Worm (Caenorhabditis elegans): Measurements from ENCODE around the gene F55G1.15.

Gene F55G1.15

DNA sequence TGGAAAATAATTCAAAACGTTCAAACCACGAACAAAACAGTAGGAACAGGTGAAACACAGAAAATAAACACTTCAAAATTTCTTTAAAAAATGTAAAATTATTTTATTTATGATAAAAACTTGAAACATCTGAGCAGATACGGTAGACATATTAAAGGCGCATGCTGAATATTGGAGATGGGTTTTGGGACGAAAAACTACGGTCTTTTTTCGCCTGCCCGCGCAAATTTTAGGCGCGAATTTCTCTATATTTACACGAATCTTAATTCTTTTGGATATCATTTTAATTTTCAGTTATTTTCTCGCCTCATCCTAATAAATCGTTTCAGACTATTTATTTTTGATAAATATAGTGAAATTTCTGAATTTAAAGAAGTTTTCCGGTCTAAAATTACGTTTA lies 23.5 kb downstream of the F55G1.15 start:
- TF ChIP-seq R02D3.7 (tag; optimal IDR thresholded peaks at IDR 0.05): no peak
- TF ChIP-seq fkh-10 (GFP tag; optimal IDR thresholded peaks at IDR 0.05): no peak
- TF ChIP-seq lsy-12 (tag; optimal IDR thresholded peaks at IDR 0.05): no peak
- TF ChIP-seq nhr-12 (tag; optimal IDR thresholded peaks at IDR 0.05): no peak
- TF ChIP-seq unc-39 (tag; optimal IDR thresholded peaks at IDR 0.05): no peak
- TF ChIP-seq ceh-28 (tag; optimal IDR thresholded peaks at IDR 0.05): no peak
- no peak for TF ChIP-seq jun-1 (tag; optimal IDR thresholded peaks at IDR 0.05)
- no peak for TF ChIP-seq nhr-28 (tag; optimal IDR thresholded peaks at IDR 0.05)
- no peak for TF ChIP-seq ZK546.5 (tag; optimal IDR thresholded peaks at IDR 0.05)
- no peak for TF ChIP-seq nhr-76 (tag; optimal IDR thresholded peaks at IDR 0.05)
- TF ChIP-seq ztf-4 (tag; optimal IDR thresholded peaks at IDR 0.05): no peak
- TF ChIP-seq elt-2 (tag; optimal IDR thresholded peaks at IDR 0.05): no peak
- TF ChIP-seq sea-2 (GFP tag; optimal IDR thresholded peaks at IDR 0.05): no peak
- TF ChIP-seq zag-1 (tag; optimal IDR thresholded peaks at IDR 0.05): no peak
- no peak for TF ChIP-seq fos-1 (tag; optimal IDR thresholded peaks at IDR 0.05)
- TF ChIP-seq pha-4 (tag; optimal IDR thresholded peaks at IDR 0.05): no peak
- TF ChIP-seq nhr-77 (tag; optimal IDR thresholded peaks at IDR 0.05): no peak
- TF ChIP-seq elt-1 (tag; optimal IDR thresholded peaks at IDR 0.05): no peak
- no peak for TF ChIP-seq lin-15B (tag; optimal IDR thresholded peaks at IDR 0.05)
- TF ChIP-seq nhr-25 (tag; optimal IDR thresholded peaks at IDR 0.05): no peak

DNA sequence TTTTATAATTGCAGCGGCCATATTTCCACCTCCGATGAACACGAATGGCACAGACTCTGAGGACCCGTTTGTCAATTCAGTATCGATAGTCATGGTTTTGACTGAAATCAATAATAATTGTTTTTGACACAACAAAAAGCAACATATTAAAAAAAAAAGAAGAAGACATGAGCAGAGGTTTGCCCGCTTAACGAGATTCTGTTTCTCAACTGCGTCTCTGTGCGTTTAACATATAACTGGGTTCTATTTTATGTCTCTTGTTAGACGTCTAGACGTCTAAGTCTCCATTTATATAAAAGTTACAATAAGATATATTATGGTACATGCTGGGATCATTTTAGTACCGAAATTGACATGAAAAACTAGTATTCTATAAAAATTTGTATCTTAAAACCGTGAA lies 24.0 kb downstream of the F55G1.15 start, which contains the start of gene pycr-4:
pycr-4 (minus strand) TSS at position 101 of the 400 bp plus-strand sequence.
- TF ChIP-seq ztf-11 (tag; optimal IDR thresholded peaks at IDR 0.05): no peak
- no peak for TF ChIP-seq ceh-9 (tag; optimal IDR thresholded peaks at IDR 0.05)
- no peak for TF ChIP-seq pqm-1 (tag; optimal IDR thresholded peaks at IDR 0.05)
- TF ChIP-seq ama-1 (optimal IDR thresholded peaks at IDR 0.05): no peak
- no peak for TF ChIP-seq skn-1 (tag; optimal IDR thresholded peaks at IDR 0.05)
- no peak for TF ChIP-seq elt-2 (tag; optimal IDR thresholded peaks at IDR 0.05)
- TF ChIP-seq daf-12 (tag; optimal IDR thresholded peaks at IDR 0.05): no peak
- no peak for TF ChIP-seq nhr-12 (tag; optimal IDR thresholded peaks at IDR 0.05)
- no peak for TF ChIP-seq egl-27 (tag; optimal IDR thresholded peaks at IDR 0.05)
- no peak for TF ChIP-seq lsy-12 (tag; optimal IDR thresholded peaks at IDR 0.05)
- no peak for TF ChIP-seq hmg-11 (tag; optimal IDR thresholded peaks at IDR 0.05)
- no peak for TF ChIP-seq ceh-82 (tag; optimal IDR thresholded peaks at IDR 0.05)
- no peak for TF ChIP-seq zag-1 (tag; optimal IDR thresholded peaks at IDR 0.05)
- no peak for TF ChIP-seq unc-39 (tag; optimal IDR thresholded peaks at IDR 0.05)
- no peak for TF ChIP-seq pha-4 (tag; optimal IDR thresholded peaks at IDR 0.05)
- TF ChIP-seq nhr-67 (tag; optimal IDR thresholded peaks at IDR 0.05): no peak
- TF ChIP-seq nhr-43 (tag; optimal IDR thresholded peaks at IDR 0.05; ENCODE audit: poor library complexity, severe bottlenecking): no peak
- TF ChIP-seq mdl-1 (tag; optimal IDR thresholded peaks at IDR 0.05): no peak
- no peak for TF ChIP-seq nhr-23 (tag; optimal IDR thresholded peaks at IDR 0.05)
- TF ChIP-seq nhr-11 (tag; optimal IDR thresholded peaks at IDR 0.05): no peak

DNA sequence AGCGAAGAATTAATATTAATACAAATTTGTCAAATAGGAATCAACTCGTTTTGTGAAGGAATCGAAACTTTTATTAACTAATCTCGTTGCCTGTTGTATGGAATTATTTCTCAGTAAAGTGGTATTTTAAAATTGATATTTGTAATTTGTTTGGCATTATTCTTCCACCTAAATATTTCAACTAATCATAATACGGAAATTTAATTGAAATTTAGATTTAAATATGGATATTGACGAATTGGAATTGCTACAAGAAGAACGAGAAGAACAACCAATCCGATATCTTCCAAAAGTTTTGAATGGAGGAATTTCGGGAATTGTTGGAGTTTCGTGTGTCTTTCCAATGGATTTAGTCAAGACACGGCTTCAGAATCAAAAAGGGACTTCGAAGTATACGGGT lies 26.4 kb downstream of the F55G1.15 start, which contains the start of gene slc-25A18.2:
slc-25A18.2 (plus strand) TSS at position 216 of the 400 bp plus-strand sequence.
- TF ChIP-seq sea-2 (GFP tag; optimal IDR thresholded peaks at IDR 0.05): no peak
- no peak for TF ChIP-seq nhr-12 (tag; optimal IDR thresholded peaks at IDR 0.05)
- no peak for TF ChIP-seq elt-1 (tag; optimal IDR thresholded peaks at IDR 0.05)
- no peak for TF ChIP-seq daf-12 (tag; optimal IDR thresholded peaks at IDR 0.05)
- TF ChIP-seq ceh-16 (tag; optimal IDR thresholded peaks at IDR 0.05): no peak
- no peak for TF ChIP-seq elt-2 (tag; optimal IDR thresholded peaks at IDR 0.05)
- TF ChIP-seq ztf-4 (tag; optimal IDR thresholded peaks at IDR 0.05): no peak
- no peak for TF ChIP-seq fkh-2 (tag; optimal IDR thresholded peaks at IDR 0.05)
- TF ChIP-seq lin-39 (tag; optimal IDR thresholded peaks at IDR 0.05): no peak
- no peak for TF ChIP-seq nhr-11 (tag; optimal IDR thresholded peaks at IDR 0.05)
- TF ChIP-seq fos-1 (tag; optimal IDR thresholded peaks at IDR 0.05): no peak
- TF ChIP-seq hmg-11 (tag; optimal IDR thresholded peaks at IDR 0.05): no peak

DNA sequence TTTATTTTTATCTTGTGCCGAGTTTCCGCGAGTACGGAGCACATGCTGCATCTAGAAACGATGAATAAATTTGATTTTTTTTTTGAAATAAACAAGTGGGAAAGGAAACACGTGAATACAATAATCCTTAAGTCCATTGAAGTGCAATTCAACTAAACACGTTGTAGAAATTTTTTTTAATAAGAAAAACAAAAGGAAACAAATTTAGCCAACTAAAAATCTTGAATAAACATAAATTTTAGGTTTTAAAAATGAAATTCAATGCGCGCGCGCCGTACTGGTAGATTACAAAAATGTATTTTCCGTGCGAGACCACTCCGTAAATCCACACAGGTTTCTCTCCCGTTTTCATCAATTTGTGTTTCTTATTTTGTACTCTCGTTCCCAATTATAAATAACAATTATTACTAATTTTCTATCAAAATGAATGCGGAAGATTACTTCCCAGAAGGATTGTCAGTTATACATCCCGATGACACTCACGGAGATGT lies 28.0 kb downstream of the F55G1.15 start, which contains the start of the genes plk-3 and F55G1.6:
plk-3 (minus strand) TSS at position 51 of the 491 bp plus-strand sequence.
F55G1.6 (plus strand) TSS at position 359 of the 491 bp plus-strand sequence.
- TF ChIP-seq unc-39 (tag; optimal IDR thresholded peaks at IDR 0.05) (no peak), egl-5 (tag; optimal IDR thresholded peaks at IDR 0.05) (no peak), ceh-82 (tag; optimal IDR thresholded peaks at IDR 0.05) (no peak)

Data from whole organism, L3 larva.